Fruit fly (Drosophila melanogaster) whole organism, embryonic: ENCODE data around the gene CG14104.

Source experiments
- Abd-B ChIP-seq: fragments of 200-800 bp; sonication (Bioruptor generic); optimal IDR thresholded peaks from 2 replicates; lab custom pipeline; 2018; ENCODE audit warnings: missing biosample characterization, mild to moderate bottlenecking, missing genetic modification characterization, moderate library complexity
- Bgb ChIP-seq: fragments of 200-800 bp; sonication (Bioruptor generic); IDR thresholded peaks from 2 replicates; pipeline ENCODE4 v1.3.6; 2022; ENCODE audit warnings: missing biosample characterization, missing genetic modification characterization; ENCODE audit not compliant: partially characterized antibody
- CG10321 ChIP-seq: fragments of 200-800 bp; sonication (Bioruptor generic); IDR thresholded peaks from 2 replicates; pipeline ENCODE4 v1.3.6; 2022; ENCODE audit warnings: missing biosample characterization, missing genetic modification characterization
- CG10543 ChIP-seq: fragments of 200-800 bp; sonication (Bioruptor generic); optimal IDR thresholded peaks from 3 replicates; lab custom pipeline; 2017; ENCODE audit warnings: missing biosample characterization, mild to moderate bottlenecking, missing genetic modification characterization, moderate library complexity
- CG10959 ChIP-seq: fragments of 200-800 bp; sonication (Bioruptor generic); IDR thresholded peaks from 2 replicates; pipeline ENCODE4 v1.3.6; 2022; ENCODE audit warnings: missing biosample characterization, missing genetic modification characterization
- CG13624 ChIP-seq: fragments of 200-800 bp; sonication (Bioruptor generic); optimal IDR thresholded peaks from 2 replicates; lab custom pipeline; 2016; ENCODE audit warnings: missing biosample characterization, missing genetic modification characterization
- CG13894 ChIP-seq: fragments of 200-800 bp; sonication (Bioruptor generic); optimal IDR thresholded peaks from 3 replicates; lab custom pipeline; 2018; ENCODE audit warnings: missing biosample characterization, mild to moderate bottlenecking, missing genetic modification characterization, moderate library complexity
- CG15514 ChIP-seq: fragments of 200-800 bp; sonication (Bioruptor generic); optimal IDR thresholded peaks from 3 replicates; lab custom pipeline; 2017; ENCODE audit warnings: missing biosample characterization, missing genetic modification characterization, mild to moderate bottlenecking, moderate library complexity, missing genetic modification reagents
- CG17186 ChIP-seq: fragments of 200-800 bp; sonication (Bioruptor generic); optimal IDR thresholded peaks from 3 replicates; lab custom pipeline; 2017; ENCODE audit warnings: missing biosample characterization, missing genetic modification reagents, missing genetic modification characterization
- CG17359 ChIP-seq: fragments of 200-800 bp; sonication (Bioruptor generic); optimal IDR thresholded peaks from 3 replicates; lab custom pipeline; 2018; ENCODE audit warnings: missing biosample characterization, mild to moderate bottlenecking, missing genetic modification characterization, moderate library complexity
- CG18599 ChIP-seq: fragments of 200-800 bp; sonication (Bioruptor generic); optimal IDR thresholded peaks from 3 replicates; lab custom pipeline; 2017; ENCODE audit warnings: missing biosample characterization, missing genetic modification characterization, mild to moderate bottlenecking, moderate library complexity, missing genetic modification reagents
- CG2678 ChIP-seq: fragments of 200-800 bp; sonication (Bioruptor generic); optimal IDR thresholded peaks from 3 replicates; lab custom pipeline; 2019; ENCODE audit warnings: missing biosample characterization, mild to moderate bottlenecking, missing genetic modification characterization, moderate library complexity
- CG32532 ChIP-seq: fragments of 200-800 bp; sonication (Bioruptor generic); IDR thresholded peaks from 2 replicates; pipeline ENCODE4 v1.3.6; 2022; ENCODE audit warnings: missing biosample characterization, missing genetic modification characterization
- CG34376 ChIP-seq: fragments of 200-800 bp; sonication (Bioruptor generic); optimal IDR thresholded peaks from 2 replicates; lab custom pipeline; 2018; ENCODE audit warnings: missing biosample characterization, mild to moderate bottlenecking, missing genetic modification characterization
- CG6765 ChIP-seq: fragments of 200-800 bp; sonication (Bioruptor generic); optimal IDR thresholded peaks from 3 replicates; lab custom pipeline; 2017; ENCODE audit warnings: missing biosample characterization, mild to moderate bottlenecking, missing genetic modification characterization
- CG9797 ChIP-seq: fragments of 200-800 bp; sonication (Bioruptor generic); optimal IDR thresholded peaks from 3 replicates; lab custom pipeline; 2018; ENCODE audit warnings: missing biosample characterization, mild to moderate bottlenecking, missing genetic modification characterization
- CrebB ChIP-seq: fragments of 200-800 bp; sonication (Bioruptor generic); optimal IDR thresholded peaks from 3 replicates; lab custom pipeline; 2018; ENCODE audit warnings: missing biosample characterization, mild to moderate bottlenecking, missing genetic modification characterization
- D19A ChIP-seq: fragments of 200-800 bp; optimal IDR thresholded peaks from 3 replicates; lab custom pipeline; 2019; ENCODE audit warnings: missing biosample characterization, mild to moderate bottlenecking, missing genetic modification characterization, moderate library complexity
- Deaf1 ChIP-seq: fragments of 200-800 bp; optimal IDR thresholded peaks from 3 replicates; lab custom pipeline; 2019; ENCODE audit warnings: missing biosample characterization, mild to moderate bottlenecking, missing genetic modification characterization, moderate library complexity
- Dll ChIP-seq: fragments of 200-800 bp; sonication (Bioruptor generic); IDR thresholded peaks from 4 replicates; pipeline ENCODE4 v1.3.6; 2022; ENCODE audit warnings: missing biosample characterization, missing genetic modification characterization; ENCODE audit not compliant: partially characterized antibody
- Ets97D ChIP-seq: fragments of 200-800 bp; sonication (Bioruptor generic); optimal IDR thresholded peaks from 3 replicates; lab custom pipeline; 2016; ENCODE audit warnings: missing biosample characterization, missing genetic modification characterization
- Fer1 ChIP-seq: fragments of 200-800 bp; sonication (Bioruptor generic); optimal IDR thresholded peaks from 2 replicates; lab custom pipeline; 2017; ENCODE audit warnings: missing biosample characterization, mild to moderate bottlenecking, missing genetic modification characterization
- Fer2 ChIP-seq: fragments of 200-800 bp; sonication (Bioruptor generic); optimal IDR thresholded peaks from 2 replicates; lab custom pipeline; 2018; ENCODE audit warnings: missing biosample characterization, mild to moderate bottlenecking, missing genetic modification characterization, moderate library complexity
- Gsc ChIP-seq: fragments of 200-800 bp; sonication (Bioruptor generic); IDR thresholded peaks from 2 replicates; pipeline ENCODE4 v1.3.6; 2022; ENCODE audit warnings: missing biosample characterization, missing genetic modification characterization
- HHEX ChIP-seq: fragments of 200-800 bp; sonication (Bioruptor generic); optimal IDR thresholded peaks from 3 replicates; lab custom pipeline; 2017; ENCODE audit warnings: missing biosample characterization, mild to moderate bottlenecking, missing genetic modification characterization, missing genetic modification reagents
- HLHmδ ChIP-seq: fragments of 200-800 bp; sonication (Bioruptor generic); optimal IDR thresholded peaks from 2 replicates; lab custom pipeline; 2018; ENCODE audit warnings: missing biosample characterization, mild to moderate bottlenecking, missing genetic modification characterization, moderate library complexity
- Hr78 ChIP-seq, 2 experiments: fragments of 200-800 bp in 1 of 2; fragments of >200 bp in 1 of 2; sonication (Bioruptor generic) in 1 of 2; optimal IDR thresholded peaks; 2 replicates each; lab custom pipeline; 2017 to 2019; ENCODE audit warnings: missing biosample characterization in 2 of 2, missing genetic modification characterization in 2 of 2, mild to moderate bottlenecking in 1 of 2, moderate library complexity in 1 of 2
- Max ChIP-seq: fragments of 200-800 bp; sonication (Bioruptor generic); optimal IDR thresholded peaks from 2 replicates; lab custom pipeline; 2016; ENCODE audit warnings: missing biosample characterization, mild to moderate bottlenecking, missing genetic modification characterization
- NfI ChIP-seq: fragments of 200-800 bp; sonication (Bioruptor generic); optimal IDR thresholded peaks from 3 replicates; lab custom pipeline; 2018; ENCODE audit warnings: missing biosample characterization, mild to moderate bottlenecking, missing genetic modification characterization, moderate library complexity
- TFAM ChIP-seq: fragments of 200-800 bp; sonication (Bioruptor generic); optimal IDR thresholded peaks from 2 replicates; lab custom pipeline; 2017; ENCODE audit warnings: missing biosample characterization, missing genetic modification characterization, inconsistent platforms
- az2 ChIP-seq: fragments of 200-800 bp; sonication (Bioruptor generic); optimal IDR thresholded peaks from 3 replicates; lab custom pipeline; 2016; ENCODE audit warnings: missing biosample characterization, missing genetic modification characterization
- grn ChIP-seq: fragments of 200-800 bp; sonication (Bioruptor generic); optimal IDR thresholded peaks from 3 replicates; lab custom pipeline; 2017; ENCODE audit warnings: missing biosample characterization, missing genetic modification characterization
- hb ChIP-seq: fragments of 200-800 bp; sonication (Bioruptor generic); IDR thresholded peaks from 3 replicates; pipeline ENCODE4 v1.3.6; 2022; ENCODE audit warnings: missing biosample characterization, missing genetic modification characterization; ENCODE audit not compliant: partially characterized antibody
- insv ChIP-seq, 2 experiments: fragments of 200-800 bp; sonication (Bioruptor generic); optimal IDR thresholded peaks; 3 replicates each; lab custom pipeline; 2016 to 2018; ENCODE audit warnings: missing biosample characterization in 2 of 2, missing genetic modification characterization in 2 of 2
- lov ChIP-seq, 2 experiments: fragments of 200-800 bp in 1 of 2; fragments of >200 bp in 1 of 2; sonication (Bioruptor generic) in 1 of 2; IDR thresholded peaks in 1 of 2; optimal IDR thresholded peaks in 1 of 2; 2 replicates in 1 of 2; 3 replicates in 1 of 2; pipeline versions ENCODE4 v1.3.6 to Lab custom; 2017 to 2022; ENCODE audit warnings: missing biosample characterization in 1 of 2, missing genetic modification characterization in 1 of 2
- pb ChIP-seq: fragments of 200-800 bp; sonication (Bioruptor generic); optimal IDR thresholded peaks from 3 replicates; lab custom pipeline; 2016; ENCODE audit warnings: missing biosample characterization, missing genetic modification characterization
- peb ChIP-seq: fragments of 200-800 bp; sonication (Bioruptor generic); IDR thresholded peaks from 2 replicates; pipeline ENCODE4 v1.3.6; 2022; ENCODE audit warnings: missing biosample characterization, missing genetic modification characterization
- sr ChIP-seq: fragments of 200-800 bp; sonication (Bioruptor generic); IDR thresholded peaks from 3 replicates; pipeline ENCODE4 v1.3.6; 2022; ENCODE audit warnings: missing biosample characterization, missing genetic modification characterization

Gene CG14104

dm6 chr3L:19813075-19813903, 6.3 kb upstream of the CG14104 start, which contains the start of gene Cyp305a1 (continued):
- peak; percentile 47 for TF ChIP-seq CG15514 (GFP tag; lab: Kevin White, UChicago)
- no peak for TF ChIP-seq CG13624 (GFP tag; lab: Kevin White, UChicago)
- TF ChIP-seq Dll: no peak
- peak; percentile 68 for TF ChIP-seq Deaf1
- peak; percentile 10; the same call in 1 of the 2 replicates for TF ChIP-seq CG32532 (GFP tag; lab: Robert Waterston, UW)
- TF ChIP-seq D19A (tag; lab: Kevin White, UChicago): peak; percentile 42
- TF ChIP-seq Abd-B: no peak
- TF ChIP-seq CrebB (tag; lab: Kevin White, UChicago): no peak
- TF ChIP-seq lov (optimal IDR thresholded peaks at IDR 0.05; lab: Kevin White, UChicago): no peak
- TF ChIP-seq lov (GFP tag; IDR thresholded peaks at IDR 0.05; lab: Robert Waterston, UW): 0 out of 3 replicates have a peak, but pooled peaks have one; percentile 44
- no peak for TF ChIP-seq CG2678 (tag; lab: Kevin White, UChicago)
- 0 out of 2 replicates have a peak, but pooled peaks have one; percentile 13 for TF ChIP-seq Bgb (GFP tag; lab: Robert Waterston, UW)
- no peak for TF ChIP-seq CG10321 (GFP tag; lab: Robert Waterston, UW)
- TF ChIP-seq Gsc: no peak
- TF ChIP-seq NfI (GFP tag; lab: Kevin White, UChicago): no peak
- TF ChIP-seq insv (GFP tag; optimal IDR thresholded peaks at IDR 0.05; lab: Kevin White, UChicago): no peak
- 0 out of 3 replicates have a peak, but pooled peaks have one; percentile 13 for TF ChIP-seq hb (GFP tag; lab: Robert Waterston, UW)
- TF ChIP-seq az2: no peak
- TF ChIP-seq HHEX (GFP tag; lab: Kevin White, UChicago): peak; percentile 30
- no peak for TF ChIP-seq CG9797
- TF ChIP-seq Fer2 (tag; lab: Kevin White, UChicago): peak; percentile 6
- peak; percentile 58 for TF ChIP-seq Fer1 (GFP tag; lab: Kevin White, UChicago)
- peak; percentile 82 for TF ChIP-seq CG13894 (tag; lab: Kevin White, UChicago)
- no peak for TF ChIP-seq CG17359
- no peak for TF ChIP-seq TFAM (GFP tag; lab: Kevin White, UChicago)
- peak; percentile 64 for TF ChIP-seq CG18599 (GFP tag; lab: Kevin White, UChicago)
- TF ChIP-seq sr: peak; percentile 65; the same call in 2 of the 3 replicates
- no peak for TF ChIP-seq Hr78 (GFP tag; optimal IDR thresholded peaks at IDR 0.05; lab: Kevin White, UChicago)
- peak; percentile 20 for TF ChIP-seq CG6765 (GFP tag; lab: Kevin White, UChicago)
- TF ChIP-seq CG34376 (GFP tag; lab: Kevin White, UChicago): peak; percentile 63
- no peak for TF ChIP-seq CG10959 (GFP tag; lab: Robert Waterston, UW)
- no peak for TF ChIP-seq pb (GFP tag; lab: Kevin White, UChicago)
- no peak for TF ChIP-seq peb (GFP tag; lab: Robert Waterston, UW)
- TF ChIP-seq Max (GFP tag; lab: Kevin White, UChicago): no peak
- TF ChIP-seq HLHmδ: no peak
- TF ChIP-seq CG10543 (GFP tag; lab: Kevin White, UChicago): peak; percentile 90
- TF ChIP-seq CG17186 (GFP tag; lab: Kevin White, UChicago): no peak
- TF ChIP-seq grn (GFP tag; lab: Kevin White, UChicago): peak; percentile 56
- no peak for TF ChIP-seq Ets97D (GFP tag; lab: Kevin White, UChicago)
- TF ChIP-seq, all 482 proteins: peak for 43
